Worm (Caenorhabditis elegans) whole organism, young adult: ENCODE data around the gene pigq-1.

Source experiments
- B0261.1 ChIP-seq: sonication (generic microtip); optimal IDR thresholded peaks from 2 replicates; lab custom pipeline; 2016; ENCODE audit warnings: mild to moderate bottlenecking, missing genetic modification characterization, moderate library complexity, missing compliant biosample characterization
- B0336.3 ChIP-seq: fragments of 200-800 bp; sonication (Bioruptor generic); IDR thresholded peaks from 2 replicates; pipeline ENCODE4 v1.3.6; 2022; ENCODE audit warnings: missing genetic modification characterization, missing compliant biosample characterization
- D2030.7 ChIP-seq: fragments of 200-800 bp; sonication (Bioruptor generic); IDR thresholded peaks from 2 replicates; pipeline ENCODE4 v1.3.6; 2022; ENCODE audit warnings: missing genetic modification reagents, missing genetic modification characterization, missing compliant biosample characterization
- F33H1.4 ChIP-seq: fragments of 200-800 bp; sonication (Bioruptor generic); IDR thresholded peaks from 2 replicates; pipeline ENCODE4 v1.3.6; 2022; ENCODE audit warnings: missing genetic modification reagents, missing genetic modification characterization, missing compliant biosample characterization
- F37B4.10 ChIP-seq: fragments of 200-800 bp; sonication (Bioruptor generic); IDR thresholded peaks from 2 replicates; pipeline ENCODE4 v1.3.6; 2022; ENCODE audit warnings: missing genetic modification characterization, missing compliant biosample characterization
- K11D2.4 ChIP-seq: fragments of 200-800 bp; sonication (Bioruptor generic); IDR thresholded peaks from 2 replicates; pipeline ENCODE4 v1.3.6; 2022; ENCODE audit warnings: missing genetic modification reagents, missing genetic modification characterization, missing compliant biosample characterization
- T07F8.4 ChIP-seq: sonication (generic microtip); optimal IDR thresholded peaks from 2 replicates; lab custom pipeline; 2016; ENCODE audit warnings: mild to moderate bottlenecking, missing genetic modification characterization, moderate library complexity, missing compliant biosample characterization
- ZK185.1 ChIP-seq: sonication (generic microtip); optimal IDR thresholded peaks from 2 replicates; lab custom pipeline; 2016; ENCODE audit warnings: mild to moderate bottlenecking, missing genetic modification characterization, missing compliant biosample characterization; ENCODE audit not compliant: poor library complexity, severe bottlenecking
- akir-1 ChIP-seq: fragments of 200-800 bp; sonication (Bioruptor generic); optimal IDR thresholded peaks from 2 replicates; lab custom pipeline; 2018; ENCODE audit warnings: mild to moderate bottlenecking, missing genetic modification characterization, moderate library complexity, missing compliant biosample characterization
- bed-1 ChIP-seq: fragments of 200-800 bp; sonication (Bioruptor generic); IDR thresholded peaks from 2 replicates; pipeline ENCODE4 v1.3.6; 2022; ENCODE audit warnings: missing genetic modification reagents, missing genetic modification characterization, missing compliant biosample characterization
- cebp-1 ChIP-seq, 2 experiments: fragments of 200-800 bp in 1 of 2; sonication (Bioruptor generic) in 1 of 2; sonication (generic microtip) in 1 of 2; IDR thresholded peaks in 1 of 2; optimal IDR thresholded peaks in 1 of 2; 2 replicates each; pipeline versions ENCODE4 v1.3.6 to Lab custom; 2017 to 2022; ENCODE audit warnings: missing compliant biosample characterization in 2 of 2, missing genetic modification characterization in 2 of 2, mild to moderate bottlenecking in 1 of 2, missing genetic modification reagents in 1 of 2, moderate library complexity in 1 of 2
- ceh-91 ChIP-seq: fragments of 200-800 bp; sonication (Bioruptor generic); IDR thresholded peaks from 2 replicates; pipeline ENCODE4 v1.3.6; 2022; ENCODE audit warnings: missing genetic modification reagents, missing genetic modification characterization, missing compliant biosample characterization
- efl-1 ChIP-seq: fragments of 150-350 bp; optimal IDR thresholded peaks from 2 replicates; lab custom pipeline; 2014; ENCODE audit warnings: missing biosample characterization, missing genetic modification reagents, missing genetic modification characterization
- him-1 ChIP-seq: sonication (generic microtip); optimal IDR thresholded peaks from 2 replicates; lab custom pipeline; 2016; ENCODE audit warnings: missing genotype, missing genetic modification reagents, missing genetic modification characterization, missing compliant biosample characterization
- hmg-1.2 ChIP-seq: fragments of 200-800 bp; sonication (Bioruptor generic); IDR thresholded peaks from 2 replicates; pipeline ENCODE4 v1.3.6; 2022; ENCODE audit warnings: missing genetic modification reagents, missing genetic modification characterization, missing compliant biosample characterization
- hmg-20 ChIP-seq: fragments of 200-800 bp; sonication (Bioruptor generic); IDR thresholded peaks from 2 replicates; pipeline ENCODE4 v1.3.6; 2022; ENCODE audit warnings: missing genetic modification reagents, missing genetic modification characterization, missing compliant biosample characterization
- hrde-1 ChIP-seq: sonication (generic microtip); optimal IDR thresholded peaks from 2 replicates; lab custom pipeline; 2016; ENCODE audit warnings: missing genetic modification characterization, mild to moderate bottlenecking, missing compliant biosample characterization, moderate library complexity, missing genotype, missing genetic modification reagents, borderline replicate concordance
- let-526 ChIP-seq: fragments of 200-800 bp; sonication (Bioruptor generic); IDR thresholded peaks from 2 replicates; pipeline ENCODE4 v1.3.6; 2022; ENCODE audit warnings: missing genetic modification reagents, missing genetic modification characterization, missing compliant biosample characterization
- let-607 ChIP-seq, 2 experiments: fragments of 200-800 bp in 1 of 2; sonication (Bioruptor generic) in 1 of 2; sonication (generic microtip) in 1 of 2; optimal IDR thresholded peaks; 2 replicates each; lab custom pipeline; 2016 to 2018; ENCODE audit warnings: mild to moderate bottlenecking in 2 of 2, missing compliant biosample characterization in 2 of 2, missing genetic modification characterization in 2 of 2, moderate library complexity in 2 of 2, missing genotype in 1 of 2
- lin-35 ChIP-seq, 3 experiments: fragments of 150-350 bp in 2 of 3; sonication (generic microtip) in 1 of 3; optimal IDR thresholded peaks; 2 replicates each; lab custom pipeline; 2014 to 2018; ENCODE audit warnings: missing biosample characterization in 3 of 3, missing genetic modification characterization in 3 of 3, missing genetic modification reagents in 3 of 3
- lin-40 ChIP-seq: sonication (generic microtip); optimal IDR thresholded peaks from 2 replicates; lab custom pipeline; 2016; ENCODE audit warnings: missing genetic modification characterization, mild to moderate bottlenecking, missing compliant biosample characterization, missing genotype, missing genetic modification reagents
- lin-54 ChIP-seq: fragments of 200-800 bp; sonication (Bioruptor generic); optimal IDR thresholded peaks from 2 replicates; lab custom pipeline; 2018; ENCODE audit warnings: mild to moderate bottlenecking, missing genetic modification characterization, missing compliant biosample characterization
- lsl-1 ChIP-seq: fragments of 200-800 bp; sonication (Bioruptor generic); optimal IDR thresholded peaks from 2 replicates; lab custom pipeline; 2018; ENCODE audit warnings: mild to moderate bottlenecking, missing genetic modification characterization, moderate library complexity, missing compliant biosample characterization
- madf-6 ChIP-seq: fragments of 200-800 bp; sonication (Bioruptor generic); IDR thresholded peaks from 2 replicates; pipeline ENCODE4 v1.3.6; 2022; ENCODE audit warnings: missing genetic modification reagents, missing genetic modification characterization, missing compliant biosample characterization
- madf-8 ChIP-seq: fragments of 200-800 bp; sonication (Bioruptor generic); conservative IDR thresholded peaks from 2 replicates; pipeline ENCODE4 v1.3.6; 2022; ENCODE audit warnings: missing genetic modification reagents, missing genetic modification characterization, missing compliant biosample characterization
- nfyb-1 ChIP-seq: fragments of 200-800 bp; sonication (Bioruptor generic); IDR thresholded peaks from 2 replicates; pipeline ENCODE4 v1.3.6; 2022; ENCODE audit warnings: missing genetic modification reagents, missing genetic modification characterization, missing compliant biosample characterization
- sea-2 ChIP-seq: fragments of 200-800 bp; sonication (Bioruptor generic); IDR thresholded peaks from 2 replicates; pipeline ENCODE4 v1.3.6; 2022; ENCODE audit warnings: missing genetic modification characterization, missing compliant biosample characterization
- snpc-4 ChIP-seq, 5 experiments: fragments of 150-350 bp in 1 of 5; sonication (generic microtip) in 4 of 5; optimal IDR thresholded peaks; 2 replicates each; lab custom pipeline; 2014 to 2018; ENCODE audit warnings: missing genetic modification characterization in 5 of 5, missing biosample characterization in 3 of 5, antibody characterized with exemption in 2 of 5, mild to moderate bottlenecking in 2 of 5, missing compliant biosample characterization in 2 of 5, missing genotype in 2 of 5, moderate library complexity in 2 of 5, missing genetic modification reagents in 1 of 5
- tbp1 ChIP-seq: fragments of 200-800 bp; sonication (Bioruptor generic); optimal IDR thresholded peaks from 2 replicates; lab custom pipeline; 2018; ENCODE audit warnings: mild to moderate bottlenecking, missing genetic modification characterization, missing compliant biosample characterization
- unc-62 ChIP-seq: fragments of 150-350 bp; optimal IDR thresholded peaks from 2 replicates; lab custom pipeline; 2014; ENCODE audit warnings: missing biosample characterization, missing genetic modification reagents, missing genetic modification characterization
- xnd-1 ChIP-seq: sonication (generic microtip); optimal IDR thresholded peaks from 2 replicates; lab custom pipeline; 2016; ENCODE audit warnings: missing genotype, missing genetic modification reagents, missing genetic modification characterization, missing compliant biosample characterization
- ztf-22 ChIP-seq: fragments of 200-800 bp; sonication (Bioruptor generic); optimal IDR thresholded peaks from 2 replicates; lab custom pipeline; 2018; ENCODE audit warnings: mild to moderate bottlenecking, missing genetic modification characterization, moderate library complexity, missing compliant biosample characterization
- ztf-26 ChIP-seq: sonication (generic microtip); optimal IDR thresholded peaks from 2 replicates; lab custom pipeline; 2017; ENCODE audit warnings: missing genetic modification characterization, missing compliant biosample characterization
- ztf-28 ChIP-seq: fragments of 200-800 bp; sonication (Bioruptor generic); IDR thresholded peaks from 2 replicates; pipeline ENCODE4 v1.3.6; 2022; ENCODE audit warnings: missing genetic modification reagents, missing genetic modification characterization, missing compliant biosample characterization

Gene pigq-1

DNA sequence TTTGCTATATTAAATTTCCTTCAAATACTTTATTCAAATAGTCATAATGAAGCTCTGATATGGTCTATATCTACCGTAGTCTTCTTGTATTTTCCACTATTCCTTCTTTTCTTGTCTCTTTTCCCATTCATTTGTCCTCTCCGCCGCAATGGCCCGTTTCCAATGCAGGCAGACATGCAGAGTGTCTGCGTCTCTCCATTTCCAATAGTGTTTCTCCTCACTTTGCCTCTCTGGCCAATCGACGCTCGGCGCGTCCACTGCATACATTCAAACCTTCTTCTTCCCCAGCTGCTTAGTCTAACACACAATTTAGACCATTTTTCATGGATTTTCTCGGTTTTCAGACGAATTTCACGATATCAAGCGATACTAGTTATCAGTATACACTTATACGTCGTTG, 21.8 kb downstream of the pigq-1 start:
- TF ChIP-seq nfyb-1 (GFP tag; lab: Robert Waterston, UW): peak; percentile 95
- no peak for TF ChIP-seq sea-2 (GFP tag; lab: Robert Waterston, UW)
- no peak for TF ChIP-seq bed-1
- TF ChIP-seq lin-40 (tag; lab: Kevin White, UChicago): no peak
- TF ChIP-seq let-526: no peak
- no peak for TF ChIP-seq unc-62 (GFP tag; lab: Kevin White, UChicago)
- TF ChIP-seq akir-1 (GFP tag; lab: Kevin White, UChicago): no peak
- TF ChIP-seq cebp-1 (GFP tag; IDR thresholded peaks at IDR 0.05; lab: Robert Waterston, UW): no peak
- peak; percentile 31 for TF ChIP-seq cebp-1 (tag; optimal IDR thresholded peaks at IDR 0.05; lab: Kevin White, UChicago)
- no peak for TF ChIP-seq B0336.3 (GFP tag; lab: Robert Waterston, UW)
- TF ChIP-seq lin-35 (GFP tag; optimal IDR thresholded peaks at IDR 0.05; lab: Kevin White, UChicago): no peak
- no peak for TF ChIP-seq tbp1 (GFP tag; lab: Kevin White, UChicago)
- TF ChIP-seq hmg-1.2 (GFP tag; lab: Robert Waterston, UW): peak; percentile 100
- TF ChIP-seq ztf-22 (GFP tag; lab: Kevin White, UChicago): no peak
- TF ChIP-seq K11D2.4 (GFP tag; lab: Robert Waterston, UW): no peak
- no peak for TF ChIP-seq madf-8 (GFP tag; lab: Robert Waterston, UW)
- no peak for TF ChIP-seq B0261.1 (tag; lab: Kevin White, UChicago)
- TF ChIP-seq T07F8.4 (tag; lab: Kevin White, UChicago): no peak
- TF ChIP-seq hmg-20: no peak
- peak in 1 of 2 experiments; percentile 48 for TF ChIP-seq let-607 (tag; optimal IDR thresholded peaks at IDR 0.05; lab: Kevin White, UChicago)
- TF ChIP-seq F37B4.10 (GFP tag; lab: Robert Waterston, UW): no peak
- TF ChIP-seq ztf-28: no peak

DNA sequence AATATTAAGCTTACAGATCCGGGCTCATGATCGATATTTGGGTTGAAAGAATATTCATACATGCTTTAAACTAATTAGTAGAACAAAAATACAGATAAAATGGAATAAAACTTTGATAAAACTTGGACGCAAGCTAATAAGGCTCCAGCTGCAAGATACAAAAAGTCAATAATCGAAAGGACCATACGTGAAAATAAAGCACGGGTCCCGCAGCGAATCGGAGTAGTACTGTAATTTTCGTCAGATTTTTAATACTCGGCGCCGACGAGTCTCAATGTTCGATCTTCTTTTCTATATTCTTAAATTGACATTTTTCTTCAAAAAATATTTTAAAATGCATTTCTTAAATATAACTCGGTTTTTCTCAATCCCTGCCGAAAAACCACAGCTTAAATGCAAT, 22.4 kb downstream of the pigq-1 start, which contains the start of gene spo-11:
Gene spo-11, minus strand, starts transcription at position 189 of the 400 bp plus-strand sequence.
- TF ChIP-seq lsl-1 (GFP tag; lab: Kevin White, UChicago) (peak; percentile 94), snpc-4 (GFP tag; optimal IDR thresholded peaks at IDR 0.05; lab: Kevin White, UChicago) (no peak), snpc-4 (tag; optimal IDR thresholded peaks at IDR 0.05; lab: Kevin White, UChicago) (no peak), ZK185.1 (tag; lab: Kevin White, UChicago) (no peak), him-1 (tag; lab: Kevin White, UChicago) (no peak), madf-8 (GFP tag; lab: Robert Waterston, UW) (peak; percentile 48), madf-6 (GFP tag; lab: Robert Waterston, UW) (peak; percentile 90), lin-54 (GFP tag; lab: Kevin White, UChicago) (peak; percentile 2), ztf-26 (tag; lab: Kevin White, UChicago) (no peak), D2030.7 (GFP tag; lab: Robert Waterston, UW) (0 out of 2 replicates have a peak, but pooled peaks have one; percentile 18), efl-1 (peak; percentile 5), nfyb-1 (GFP tag; lab: Robert Waterston, UW) (no peak), F33H1.4 (peak; percentile 92), xnd-1 (tag; lab: Kevin White, UChicago) (peak; percentile 83), ceh-91 (GFP tag; lab: Robert Waterston, UW) (0 out of 2 replicates have a peak, but pooled peaks have one; percentile 36), hrde-1 (no peak)
